Fruit fly (Drosophila melanogaster) whole organism, pupa: ENCODE data around the gene tkv.

Experiments
- CG10348 ChIP-seq: fragments of 200-800 bp; sonication (Bioruptor generic); IDR thresholded peaks from 2 replicates; pipeline ENCODE4 v1.3.6; 2022; ENCODE audit warnings: missing biosample characterization, missing genetic modification characterization
- CG12605 ChIP-seq: fragments of 200-800 bp; sonication (Bioruptor generic); IDR thresholded peaks from 2 replicates; pipeline ENCODE4 v1.3.6; 2022; ENCODE audit warnings: missing biosample characterization, missing genetic modification characterization
- CG13204 ChIP-seq: fragments of 200-800 bp; sonication (Bioruptor generic); optimal IDR thresholded peaks from 2 replicates; lab custom pipeline; 2018; ENCODE audit warnings: missing biosample characterization, mild to moderate bottlenecking, missing genetic modification characterization, moderate library complexity
- CG14655 ChIP-seq: fragments of 200-800 bp; sonication (Bioruptor generic); optimal IDR thresholded peaks from 3 replicates; lab custom pipeline; 2017; ENCODE audit warnings: mild to moderate bottlenecking, missing biosample characterization, missing genetic modification reagents, missing genetic modification characterization
- CG15710 ChIP-seq: fragments of 200-800 bp; sonication (Bioruptor generic); optimal IDR thresholded peaks from 2 replicates; lab custom pipeline; 2018; ENCODE audit warnings: missing biosample characterization, mild to moderate bottlenecking, missing genetic modification characterization, moderate library complexity
- CG17806 ChIP-seq: fragments of 200-800 bp; sonication (Bioruptor generic); optimal IDR thresholded peaks from 2 replicates; lab custom pipeline; 2018; ENCODE audit warnings: missing biosample characterization, mild to moderate bottlenecking, missing genetic modification characterization, moderate library complexity
- CG32121 ChIP-seq: fragments of 200-800 bp; sonication (Bioruptor generic); IDR thresholded peaks from 2 replicates; pipeline ENCODE4 v1.3.6; 2022; ENCODE audit warnings: missing biosample characterization, missing genetic modification characterization
- CG34367 ChIP-seq: fragments of 200-800 bp; sonication (Bioruptor generic); optimal IDR thresholded peaks from 2 replicates; lab custom pipeline; 2018; ENCODE audit warnings: missing biosample characterization, mild to moderate bottlenecking, missing genetic modification characterization
- CG4496 ChIP-seq: fragments of 200-800 bp; sonication (Bioruptor generic); IDR thresholded peaks from 3 replicates; pipeline ENCODE4 v1.3.6; 2022; ENCODE audit warnings: missing biosample characterization, missing genetic modification characterization
- CG8159 ChIP-seq: fragments of 200-800 bp; sonication (Bioruptor generic); optimal IDR thresholded peaks from 3 replicates; lab custom pipeline; 2018; ENCODE audit warnings: missing biosample characterization, mild to moderate bottlenecking, missing genetic modification characterization, moderate library complexity
- CG8301 ChIP-seq: fragments of 200-800 bp; sonication (Bioruptor generic); optimal IDR thresholded peaks from 2 replicates; lab custom pipeline; 2018; ENCODE audit warnings: missing biosample characterization, mild to moderate bottlenecking, missing genetic modification characterization
- CG9948 ChIP-seq: fragments of 200-800 bp; sonication (Bioruptor generic); optimal IDR thresholded peaks from 2 replicates; lab custom pipeline; 2018; ENCODE audit warnings: missing biosample characterization, mild to moderate bottlenecking, missing genetic modification characterization, moderate library complexity
- D1 ChIP-seq: fragments of 200-800 bp; sonication (Bioruptor generic); optimal IDR thresholded peaks from 2 replicates; lab custom pipeline; 2018; ENCODE audit warnings: missing biosample characterization, mild to moderate bottlenecking, missing genetic modification characterization, moderate library complexity
- EcR ChIP-seq: fragments of 200-800 bp; sonication (Bioruptor generic); optimal IDR thresholded peaks from 3 replicates; lab custom pipeline; 2019; ENCODE audit warnings: missing biosample characterization, missing genetic modification characterization, mild to moderate bottlenecking, moderate library complexity, missing genetic modification reagents
- Ets98B ChIP-seq: fragments of 200-800 bp; sonication (Bioruptor generic); IDR thresholded peaks from 2 replicates; pipeline ENCODE4 v1.3.6; 2022; ENCODE audit warnings: missing biosample characterization, missing genetic modification characterization
- Pif1A ChIP-seq: fragments of 200-800 bp; sonication (Bioruptor generic); optimal IDR thresholded peaks from 3 replicates; lab custom pipeline; 2016; ENCODE audit warnings: missing biosample characterization, missing genetic modification characterization
- Pif1B ChIP-seq: fragments of 200-800 bp; sonication (Bioruptor generic); optimal IDR thresholded peaks from 3 replicates; lab custom pipeline; 2016; ENCODE audit warnings: missing biosample characterization, missing genetic modification characterization
- Snoo ChIP-seq: fragments of 200-800 bp; sonication (Bioruptor generic); optimal IDR thresholded peaks from 3 replicates; lab custom pipeline; 2017; ENCODE audit warnings: missing biosample characterization, mild to moderate bottlenecking, missing genetic modification characterization, inconsistent platforms
- fd96Ca ChIP-seq: fragments of 200-800 bp; sonication (Bioruptor generic); IDR thresholded peaks from 3 replicates; pipeline ENCODE4 v1.3.6; 2022; ENCODE audit warnings: missing biosample characterization, missing genetic modification characterization
- gl ChIP-seq: fragments of 200-800 bp; sonication (Bioruptor generic); optimal IDR thresholded peaks from 2 replicates; lab custom pipeline; 2018; ENCODE audit warnings: missing biosample characterization, mild to moderate bottlenecking, missing genetic modification characterization
- rn ChIP-seq: fragments of 200-800 bp; sonication (Bioruptor generic); IDR thresholded peaks from 2 replicates; pipeline ENCODE4 v1.3.6; 2022; ENCODE audit warnings: missing biosample characterization, missing genetic modification characterization

Gene tkv

dm6 chr2L:5231437-5231836, 39.7 kb downstream of the tkv start:
- TF ChIP-seq CG17806 (tag; lab: Kevin White, UChicago) (peak; percentile 6), CG8159 (peak; percentile 0), Pif1B (no peak), CG9948 (tag; lab: Kevin White, UChicago) (peak; percentile 8), Ets98B (GFP tag; lab: Robert Waterston, UW) (no peak), Pif1A (GFP tag; lab: Kevin White, UChicago) (peak; percentile 36), Snoo (peak; percentile 28), CG15710 (tag; lab: Kevin White, UChicago) (peak; percentile 5)

dm6 chr2L:5230772-5231171, 40.4 kb downstream of the tkv start:
- TF ChIP-seq D1 (tag; lab: Kevin White, UChicago) (no peak), gl (no peak), Ets98B (GFP tag; lab: Robert Waterston, UW) (no peak), CG34367 (no peak), CG12605 (no peak), CG8301 (tag; lab: Kevin White, UChicago) (no peak), CG15710 (tag; lab: Kevin White, UChicago) (no peak), CG17806 (tag; lab: Kevin White, UChicago) (no peak), CG32121 (GFP tag; lab: Robert Waterston, UW) (no peak), CG9948 (tag; lab: Kevin White, UChicago) (no peak)

- TF ChIP-seq Pif1A (GFP tag; lab: Kevin White, UChicago) (no peak), EcR (GFP tag; lab: Kevin White, UChicago) (no peak), CG8301 (tag; lab: Kevin White, UChicago) (no peak), CG13204 (no peak), CG4496 (GFP tag; lab: Robert Waterston, UW) (no peak), Ets98B (GFP tag; lab: Robert Waterston, UW) (no peak), CG32121 (GFP tag; lab: Robert Waterston, UW) (no peak), Pif1B (no peak), rn (GFP tag; lab: Robert Waterston, UW) (no peak), fd96Ca (GFP tag; lab: Robert Waterston, UW) (no peak), gl (no peak), CG9948 (tag; lab: Kevin White, UChicago) (no peak), CG10348 (no peak), CG34367 (no peak), CG12605 (no peak), Snoo (no peak)
These were observed 41.3 kb downstream of the tkv start for dm6 chr2L:5229735-5230347.

- TF ChIP-seq Ets98B (GFP tag; lab: Robert Waterston, UW) (no peak), CG34367 (no peak), CG13204 (no peak), CG10348 (no peak), gl (no peak), Pif1B (no peak), CG14655 (GFP tag; lab: Kevin White, UChicago) (no peak), CG32121 (GFP tag; lab: Robert Waterston, UW) (no peak), CG17806 (tag; lab: Kevin White, UChicago) (no peak), D1 (tag; lab: Kevin White, UChicago) (no peak)
- TF ChIP-seq, all 21 proteins: peak for 0
These were observed 41.9 kb downstream of the tkv start for dm6 chr2L:5229239-5229638.

dm6 chr2L:5228581-5229077, 42.6 kb downstream of the tkv start:
- peak; percentile 21; the same call in 1 of the 3 replicates for TF ChIP-seq fd96Ca (GFP tag; lab: Robert Waterston, UW)
- peak; percentile 34; the same call in 1 of the 2 replicates for TF ChIP-seq CG12605
- no peak for TF ChIP-seq CG8159
- peak; percentile 13; the same call in 1 of the 2 replicates for TF ChIP-seq Ets98B (GFP tag; lab: Robert Waterston, UW)
- TF ChIP-seq, all 21 proteins: peak for 3

- no peak for TF ChIP-seq CG15710 (tag; lab: Kevin White, UChicago)
- no peak for TF ChIP-seq CG8301 (tag; lab: Kevin White, UChicago)
- no peak for TF ChIP-seq gl
- TF ChIP-seq Ets98B (GFP tag; lab: Robert Waterston, UW), result no peak
- TF ChIP-seq CG34367, result no peak
- TF ChIP-seq Snoo, result no peak
- TF ChIP-seq CG13204, result no peak
- no peak for TF ChIP-seq CG17806 (tag; lab: Kevin White, UChicago)
- no peak for TF ChIP-seq rn (GFP tag; lab: Robert Waterston, UW)
- no peak for TF ChIP-seq CG9948 (tag; lab: Kevin White, UChicago)
- TF ChIP-seq Pif1B, result no peak
- no peak for TF ChIP-seq CG4496 (GFP tag; lab: Robert Waterston, UW)
These were observed 44.2 kb downstream of the tkv start for dm6 chr2L:5226891-5227554.
